Worm (Caenorhabditis elegans): Measurements from ENCODE around the gene R74.8.

ce11 chrIII:4193659-4194103, 12.4 kb upstream of the R74.8 start, which contains the start of gene xbp-1:
- TF ChIP-seq nhr-28 (tag; optimal IDR thresholded peaks at IDR 0.05) (no peak), elt-3 (tag; optimal IDR thresholded peaks at IDR 0.05) (peak; percentile 20), blmp-1 (tag; optimal IDR thresholded peaks at IDR 0.05) (no peak), unc-62 (GFP tag; optimal IDR thresholded peaks at IDR 0.05) (peak; percentile 75), snpc-4 (tag; optimal IDR thresholded peaks at IDR 0.05) (no peak), ztf-11 (tag; optimal IDR thresholded peaks at IDR 0.05) (peak; percentile 17), unc-39 (tag; optimal IDR thresholded peaks at IDR 0.05) (no peak), ceh-83 (GFP tag; optimal IDR thresholded peaks at IDR 0.05) (no peak), nhr-12 (tag; optimal IDR thresholded peaks at IDR 0.05) (no peak), ceh-39 (tag; optimal IDR thresholded peaks at IDR 0.05) (peak; percentile 59), nhr-237 (tag; optimal IDR thresholded peaks at IDR 0.05) (peak; percentile 73)

Measured in whole organism, mixed stage, embryonic.